Fruit fly (Drosophila melanogaster) Kc167 (cell line): ENCODE data around the gene Acp95EF.

ENCODE experiments used
- Myc ChIP-seq: fragments of >200 bp; optimal IDR thresholded peaks from 2 replicates; lab custom pipeline; 2017; ENCODE audit warnings: missing external identifiers
- h ChIP-seq: fragments of >200 bp; optimal IDR thresholded peaks from 3 replicates; lab custom pipeline; 2018; ENCODE audit warnings: missing external identifiers
- insv ChIP-seq: fragments of >200 bp; optimal IDR thresholded peaks from 3 replicates; lab custom pipeline; 2018; ENCODE audit warnings: missing external identifiers
- psq ChIP-seq: fragments of >200 bp; optimal IDR thresholded peaks from 2 replicates; lab custom pipeline; 2017; ENCODE audit warnings: missing external identifiers

DNA sequence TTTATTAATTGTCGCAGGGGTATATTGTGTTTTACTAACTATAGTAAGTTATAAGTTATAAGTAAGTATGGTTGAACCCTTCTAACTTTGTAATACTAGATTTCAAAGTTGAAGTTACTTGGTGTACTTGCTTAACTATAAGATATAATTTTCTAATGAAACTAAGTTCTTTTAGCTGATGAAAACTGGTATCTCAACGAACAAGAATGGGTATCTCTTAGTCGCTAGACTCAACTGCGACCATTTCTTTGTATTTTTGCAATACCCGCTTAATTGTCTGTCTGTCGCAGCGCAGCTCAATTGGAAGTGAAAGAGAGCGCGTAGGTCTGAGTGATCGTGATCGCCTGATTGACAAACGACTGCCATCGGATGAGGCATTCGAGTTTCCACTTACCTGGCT is 43.5 kb downstream of the Acp95EF start:
- TF ChIP-seq insv (no peak), Myc (lab: Kevin White, UChicago) (no peak), psq (lab: Kevin White, UChicago) (no peak), h (lab: Kevin White, UChicago) (no peak)
